Fruit fly (Drosophila melanogaster): ENCODE data around the gene MED21.

DNA sequence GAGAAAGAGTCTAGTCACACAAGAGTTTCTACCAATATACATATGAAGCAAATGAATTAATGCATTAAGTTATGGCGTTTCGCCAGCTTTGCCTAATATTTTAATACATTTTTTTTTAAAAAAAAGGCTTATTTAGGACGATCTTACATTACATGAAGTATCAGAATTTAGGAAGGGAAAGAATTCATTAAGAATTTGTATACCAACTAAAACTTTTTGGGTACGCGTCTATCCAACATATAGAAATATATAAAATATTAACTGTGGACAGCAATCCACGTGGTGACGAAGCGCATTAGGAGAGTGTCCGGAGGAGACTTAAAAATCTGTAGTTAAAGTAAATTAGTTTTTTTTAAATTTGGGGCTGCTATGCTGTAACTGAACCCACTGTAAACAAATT, 8.5 kb downstream of the MED21 start, which contains the start of gene Set1:
- TF ChIP-seq psq (optimal IDR thresholded peaks at IDR 0.05) (no peak), ttk (optimal IDR thresholded peaks at IDR 0.05) (no peak)

Data from Kc167 (cell line).